Worm (Caenorhabditis elegans): ENCODE measurements around the gene eef-1G.

The eef-1G gene

ce11 chrV:10965501-10965900 lies at the start of gene eef-1G, which contains the start of gene ctf-4:
TSS of gene eef-1G (plus strand) at chrV:10965719.
TSS of gene ctf-4 (minus strand) at chrV:10965539.
- TF ChIP-seq ref-1 (GFP tag; conservative IDR thresholded peaks at IDR 0.05) (no peak), cog-1 (tag; optimal IDR thresholded peaks at IDR 0.05) (peak; percentile 86), ztf-29 (GFP tag; IDR thresholded peaks at IDR 0.05) (no peak), T22C8.4 (GFP tag; IDR thresholded peaks at IDR 0.05) (0 out of 2 replicates have a peak, but pooled peaks have one; percentile 25), med-1 (GFP tag; optimal IDR thresholded peaks at IDR 0.05; ENCODE audit: insufficient read depth) (no peak), tab-1 (GFP tag; IDR thresholded peaks at IDR 0.05) (no peak), flt-1 (GFP tag; IDR thresholded peaks at IDR 0.05) (peak; percentile 69), klf-2 (GFP tag; conservative IDR thresholded peaks at IDR 0.05) (no peak), ztf-23 (GFP tag; IDR thresholded peaks at IDR 0.05) (peak; percentile 100)

- no peak for TF ChIP-seq klf-2 (GFP tag; conservative IDR thresholded peaks at IDR 0.05)
- TF ChIP-seq ztf-29 (GFP tag; IDR thresholded peaks at IDR 0.05): no peak
- no peak for TF ChIP-seq tab-1 (GFP tag; IDR thresholded peaks at IDR 0.05)
- TF ChIP-seq ref-1 (GFP tag; conservative IDR thresholded peaks at IDR 0.05): no peak
- TF ChIP-seq flt-1 (GFP tag; IDR thresholded peaks at IDR 0.05): no peak
- TF ChIP-seq med-1 (GFP tag; optimal IDR thresholded peaks at IDR 0.05; ENCODE audit: insufficient read depth): no peak
- TF ChIP-seq ztf-23 (GFP tag; IDR thresholded peaks at IDR 0.05): no peak
- no peak for TF ChIP-seq cog-1 (tag; optimal IDR thresholded peaks at IDR 0.05)
- TF ChIP-seq T22C8.4 (GFP tag; IDR thresholded peaks at IDR 0.05): no peak
Observed at ce11 chrV:10915922-10916321, 49.6 kb upstream of the eef-1G start.

ce11 chrV:10918373-10918772 lies 47.1 kb upstream of the eef-1G start, which contains the start of gene F58B4.2:
TSS of gene F58B4.2 (minus strand) at chrV:10918473.
- TF ChIP-seq T22C8.4 (GFP tag; IDR thresholded peaks at IDR 0.05) (no peak), klf-2 (GFP tag; conservative IDR thresholded peaks at IDR 0.05) (no peak)

- no peak for TF ChIP-seq tab-1 (GFP tag; IDR thresholded peaks at IDR 0.05)
- TF ChIP-seq ztf-23 (GFP tag; IDR thresholded peaks at IDR 0.05): no peak
- no peak for TF ChIP-seq klf-2 (GFP tag; conservative IDR thresholded peaks at IDR 0.05)
- no peak for TF ChIP-seq med-1 (GFP tag; optimal IDR thresholded peaks at IDR 0.05; ENCODE audit: insufficient read depth)
- TF ChIP-seq ztf-29 (GFP tag; IDR thresholded peaks at IDR 0.05): no peak
- TF ChIP-seq flt-1 (GFP tag; IDR thresholded peaks at IDR 0.05): no peak
- TF ChIP-seq cog-1 (tag; optimal IDR thresholded peaks at IDR 0.05): no peak
- no peak for TF ChIP-seq ref-1 (GFP tag; conservative IDR thresholded peaks at IDR 0.05)
- TF ChIP-seq T22C8.4 (GFP tag; IDR thresholded peaks at IDR 0.05): no peak
Observed at ce11 chrV:10921747-10922146, 43.8 kb upstream of the eef-1G start, which contains the start of gene nas-31. TSS of gene nas-31 (minus strand) at chrV:10921847.

ce11 chrV:10923229-10923628 lies 42.3 kb upstream of the eef-1G start, which contains the start of gene F58B4.7:
TSS of gene F58B4.7 (minus strand) at chrV:10923329.
- TF ChIP-seq ztf-23 (GFP tag; IDR thresholded peaks at IDR 0.05): no peak

ce11 chrV:10924731-10925130 lies 40.8 kb upstream of the eef-1G start, which contains the start of gene F58B4.6:
TSS of gene F58B4.6 (plus strand) at chrV:10925031.
- TF ChIP-seq med-1 (GFP tag; optimal IDR thresholded peaks at IDR 0.05; ENCODE audit: insufficient read depth) (no peak), flt-1 (GFP tag; IDR thresholded peaks at IDR 0.05) (no peak), klf-2 (GFP tag; conservative IDR thresholded peaks at IDR 0.05) (no peak), T22C8.4 (GFP tag; IDR thresholded peaks at IDR 0.05) (no peak), cog-1 (tag; optimal IDR thresholded peaks at IDR 0.05) (no peak), tab-1 (GFP tag; IDR thresholded peaks at IDR 0.05) (no peak), ztf-23 (GFP tag; IDR thresholded peaks at IDR 0.05) (no peak), ref-1 (GFP tag; conservative IDR thresholded peaks at IDR 0.05) (no peak), ztf-29 (GFP tag; IDR thresholded peaks at IDR 0.05) (no peak)

- TF ChIP-seq tab-1 (GFP tag; IDR thresholded peaks at IDR 0.05): no peak
- TF ChIP-seq flt-1 (GFP tag; IDR thresholded peaks at IDR 0.05): no peak
- no peak for TF ChIP-seq ztf-29 (GFP tag; IDR thresholded peaks at IDR 0.05)
- TF ChIP-seq med-1 (GFP tag; optimal IDR thresholded peaks at IDR 0.05; ENCODE audit: insufficient read depth): no peak
- no peak for TF ChIP-seq ref-1 (GFP tag; conservative IDR thresholded peaks at IDR 0.05)
- no peak for TF ChIP-seq ztf-23 (GFP tag; IDR thresholded peaks at IDR 0.05)
- TF ChIP-seq klf-2 (GFP tag; conservative IDR thresholded peaks at IDR 0.05): no peak
- TF ChIP-seq T22C8.4 (GFP tag; IDR thresholded peaks at IDR 0.05): no peak
- no peak for TF ChIP-seq cog-1 (tag; optimal IDR thresholded peaks at IDR 0.05)
Observed at ce11 chrV:10925658-10926057, 39.9 kb upstream of the eef-1G start.

ce11 chrV:10929511-10929910 lies 36.0 kb upstream of the eef-1G start, which contains the start of gene F58B4.3:
TSS of gene F58B4.3 (plus strand) at chrV:10929811.
- no peak for TF ChIP-seq tab-1 (GFP tag; IDR thresholded peaks at IDR 0.05)
- TF ChIP-seq ztf-29 (GFP tag; IDR thresholded peaks at IDR 0.05): no peak
- no peak for TF ChIP-seq med-1 (GFP tag; optimal IDR thresholded peaks at IDR 0.05; ENCODE audit: insufficient read depth)
- no peak for TF ChIP-seq cog-1 (tag; optimal IDR thresholded peaks at IDR 0.05)
- no peak for TF ChIP-seq T22C8.4 (GFP tag; IDR thresholded peaks at IDR 0.05)

- TF ChIP-seq ztf-23 (GFP tag; IDR thresholded peaks at IDR 0.05) (no peak), flt-1 (GFP tag; IDR thresholded peaks at IDR 0.05) (no peak), cog-1 (tag; optimal IDR thresholded peaks at IDR 0.05) (no peak), ztf-29 (GFP tag; IDR thresholded peaks at IDR 0.05) (no peak), klf-2 (GFP tag; conservative IDR thresholded peaks at IDR 0.05) (no peak), med-1 (GFP tag; optimal IDR thresholded peaks at IDR 0.05; ENCODE audit: insufficient read depth) (no peak), T22C8.4 (GFP tag; IDR thresholded peaks at IDR 0.05) (no peak), ref-1 (GFP tag; conservative IDR thresholded peaks at IDR 0.05) (no peak), tab-1 (GFP tag; IDR thresholded peaks at IDR 0.05) (no peak)
Observed at ce11 chrV:10931189-10931588, 34.3 kb upstream of the eef-1G start, which contains the start of gene scvp-1. TSS of gene scvp-1 (minus strand) at chrV:10931289.

- TF ChIP-seq ztf-23 (GFP tag; IDR thresholded peaks at IDR 0.05) (no peak), flt-1 (GFP tag; IDR thresholded peaks at IDR 0.05) (no peak), klf-2 (GFP tag; conservative IDR thresholded peaks at IDR 0.05) (no peak), ztf-29 (GFP tag; IDR thresholded peaks at IDR 0.05) (no peak), tab-1 (GFP tag; IDR thresholded peaks at IDR 0.05) (no peak), med-1 (GFP tag; optimal IDR thresholded peaks at IDR 0.05; ENCODE audit: insufficient read depth) (no peak), ref-1 (GFP tag; conservative IDR thresholded peaks at IDR 0.05) (no peak), cog-1 (tag; optimal IDR thresholded peaks at IDR 0.05) (no peak), T22C8.4 (GFP tag; IDR thresholded peaks at IDR 0.05) (no peak)
Observed at ce11 chrV:10932411-10932810, 33.1 kb upstream of the eef-1G start, which contains the start of gene F58B4.5. TSS of gene F58B4.5 (plus strand) at chrV:10932693.
